Worm (Caenorhabditis elegans) whole organism, midembryonic: ENCODE results near the gene rpl-29.

Experiments
- T22C8.4 ChIP-seq: fragments of 200-800 bp; sonication (Bioruptor generic); IDR thresholded peaks from 2 replicates; pipeline ENCODE4 v1.3.6; 2022; ENCODE audit warnings: missing genetic modification characterization, missing compliant biosample characterization
- cog-1 ChIP-seq: sonication (generic microtip); optimal IDR thresholded peaks from 2 replicates; lab custom pipeline; 2016; ENCODE audit warnings: missing genetic modification characterization, missing compliant biosample characterization
- flt-1 ChIP-seq: fragments of 200-800 bp; sonication (Bioruptor generic); IDR thresholded peaks from 2 replicates; pipeline ENCODE4 v1.3.6; 2022; ENCODE audit warnings: missing genetic modification characterization, missing compliant biosample characterization
- klf-2 ChIP-seq: fragments of 200-800 bp; sonication (Bioruptor generic); conservative IDR thresholded peaks from 2 replicates; pipeline ENCODE4 v1.3.6; 2022; ENCODE audit warnings: missing genetic modification reagents, missing genetic modification characterization, missing compliant biosample characterization
- med-1 ChIP-seq: sonication (generic microtip); optimal IDR thresholded peaks from 2 replicates; lab custom pipeline; 2017; ENCODE audit warnings: missing genetic modification characterization, mild to moderate bottlenecking, missing compliant biosample characterization, antibody characterized with exemption, missing genetic modification reagents; ENCODE audit not compliant: insufficient read depth
- ref-1 ChIP-seq: fragments of 200-800 bp; sonication (Bioruptor generic); conservative IDR thresholded peaks from 2 replicates; pipeline ENCODE4 v1.3.6; 2022; ENCODE audit warnings: missing genetic modification reagents, missing genetic modification characterization, missing compliant biosample characterization
- tab-1 ChIP-seq: fragments of 200-800 bp; sonication (Bioruptor generic); IDR thresholded peaks from 2 replicates; pipeline ENCODE4 v1.3.6; 2022; ENCODE audit warnings: missing genetic modification characterization, missing compliant biosample characterization
- ztf-23 ChIP-seq: fragments of 200-800 bp; sonication (Bioruptor generic); IDR thresholded peaks from 2 replicates; pipeline ENCODE4 v1.3.6; 2022; ENCODE audit warnings: missing genetic modification reagents, missing genetic modification characterization, missing compliant biosample characterization
- ztf-29 ChIP-seq: fragments of 200-800 bp; sonication (Bioruptor generic); IDR thresholded peaks from 2 replicates; pipeline ENCODE4 v1.3.6; 2022; ENCODE audit warnings: missing genetic modification reagents, missing genetic modification characterization, missing compliant biosample characterization

rpl-29 gene

DNA sequence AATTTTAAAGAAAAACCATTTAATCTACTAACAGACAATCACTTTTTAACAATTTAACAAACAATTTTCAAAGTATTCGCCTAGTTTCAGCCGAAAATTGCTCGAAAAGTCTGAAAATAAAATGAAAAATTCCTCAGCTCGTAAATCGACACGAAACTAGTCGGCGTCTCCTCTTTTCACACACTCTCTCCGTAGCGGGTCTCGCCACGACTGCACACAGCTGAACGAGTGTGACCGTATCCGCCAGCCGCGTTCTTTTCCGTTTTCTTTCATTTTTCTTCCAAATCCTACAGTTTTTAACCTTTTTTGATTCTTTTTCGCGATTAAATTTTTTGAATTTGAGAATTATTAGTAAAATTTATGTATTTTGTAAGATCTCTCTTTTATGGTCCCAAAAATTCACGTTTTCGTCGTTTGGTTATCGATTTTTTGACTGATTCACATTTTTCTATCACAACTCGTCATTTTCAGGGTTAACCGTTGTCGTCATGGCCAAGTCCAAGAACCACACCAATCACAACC lies at the start of gene rpl-29:
Gene rpl-29, plus strand, starts transcription at position 472 of the 522 bp plus-strand sequence.
- TF ChIP-seq T22C8.4 (GFP tag; lab: Robert Waterston, UW), result peak; percentile 68
- TF ChIP-seq med-1 (GFP tag; lab: Kevin White, UChicago), result no peak
- 0 out of 2 replicates have a peak, but pooled peaks have one; percentile 19 for TF ChIP-seq klf-2 (GFP tag; lab: Robert Waterston, UW)
- TF ChIP-seq tab-1 (GFP tag; lab: Robert Waterston, UW), result no peak
- TF ChIP-seq cog-1 (tag; lab: Kevin White, UChicago), result peak; percentile 50
- TF ChIP-seq flt-1 (GFP tag; lab: Robert Waterston, UW), result 0 out of 2 replicates have a peak, but pooled peaks have one; percentile 44

DNA sequence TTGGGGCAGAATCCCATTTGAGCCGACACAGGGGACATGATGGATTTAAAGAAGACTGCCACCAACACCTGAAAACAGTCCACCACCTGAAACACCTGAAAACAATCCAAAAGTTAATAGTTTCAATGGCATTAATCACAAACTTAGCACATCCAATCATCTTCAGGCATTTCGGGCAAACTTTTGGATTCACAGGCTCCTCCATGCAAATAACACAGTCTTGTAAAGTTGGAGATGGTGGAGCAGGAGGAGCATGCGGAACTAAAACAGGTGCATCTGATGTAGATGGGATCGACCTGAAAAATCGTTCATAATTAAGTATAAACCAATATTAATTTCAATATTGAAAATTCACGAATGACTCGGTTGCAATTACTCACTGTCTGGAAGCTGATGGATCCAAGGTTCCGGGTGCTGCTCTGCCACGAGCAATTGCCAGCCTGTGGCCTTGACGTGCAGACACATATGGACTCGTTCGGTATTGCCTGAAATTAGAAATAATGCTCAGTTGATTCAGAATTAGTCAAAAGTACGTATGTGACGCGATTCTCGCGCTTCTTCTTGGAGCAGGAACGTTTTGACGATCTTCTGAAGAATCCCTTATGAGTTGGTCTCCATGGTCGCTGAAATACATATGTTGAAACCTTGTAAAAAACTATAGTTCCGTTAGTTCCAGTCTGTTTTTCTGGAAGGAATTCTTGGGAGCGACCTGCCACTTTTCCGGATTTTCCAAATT lies 47.5 kb upstream of the rpl-29 start:
- TF ChIP-seq flt-1 (GFP tag; lab: Robert Waterston, UW) (no peak), ztf-29 (GFP tag; lab: Robert Waterston, UW) (no peak), ztf-23 (GFP tag; lab: Robert Waterston, UW) (no peak), klf-2 (GFP tag; lab: Robert Waterston, UW) (no peak), cog-1 (tag; lab: Kevin White, UChicago) (no peak), tab-1 (GFP tag; lab: Robert Waterston, UW) (no peak), T22C8.4 (GFP tag; lab: Robert Waterston, UW) (no peak), med-1 (GFP tag; lab: Kevin White, UChicago) (no peak), ref-1 (GFP tag; lab: Robert Waterston, UW) (no peak)

DNA sequence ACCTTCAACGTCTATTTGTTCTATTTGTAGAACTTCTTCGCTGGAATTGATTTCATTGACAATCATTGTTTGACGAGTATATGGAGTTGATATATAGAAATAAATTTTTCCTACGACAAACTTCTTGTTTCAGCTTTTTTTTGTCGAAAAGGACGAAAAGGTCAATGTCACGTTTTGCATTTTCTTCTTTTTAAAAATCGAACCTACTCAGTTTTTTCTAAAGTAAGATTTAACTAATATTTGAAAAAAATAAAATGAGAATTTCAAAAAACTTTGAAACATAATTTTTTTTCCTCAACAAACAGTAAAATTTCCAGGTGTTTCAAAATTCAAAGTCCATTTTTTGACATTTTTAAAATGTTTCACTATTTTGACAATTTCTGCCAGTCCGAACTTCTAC lies 45.7 kb upstream of the rpl-29 start, which contains the start of gene H08M01.1:
Gene H08M01.1, minus strand, starts transcription at position 101 of the 400 bp plus-strand sequence.
- TF ChIP-seq cog-1 (tag; lab: Kevin White, UChicago), result no peak
- TF ChIP-seq flt-1 (GFP tag; lab: Robert Waterston, UW), result no peak
- TF ChIP-seq ztf-29 (GFP tag; lab: Robert Waterston, UW), result no peak

DNA sequence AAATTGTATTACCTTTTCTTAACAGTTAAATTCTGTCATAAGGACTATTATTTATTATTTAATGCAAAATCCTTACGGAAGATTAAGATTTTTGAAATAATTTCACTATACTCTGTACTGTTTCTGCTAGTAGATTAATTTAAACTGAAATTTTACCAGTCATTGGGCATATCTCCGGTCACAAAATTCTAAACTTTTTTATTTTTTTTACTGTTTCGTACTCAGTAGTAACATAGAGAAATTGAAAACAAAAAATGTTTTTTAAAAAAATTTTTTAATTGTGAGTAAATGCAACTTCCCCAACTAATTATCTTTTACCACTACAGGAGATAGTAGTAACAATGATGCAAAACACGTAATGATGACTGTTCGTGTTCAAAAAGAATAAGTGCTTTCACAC lies 43.7 kb upstream of the rpl-29 start:
- no peak for TF ChIP-seq ztf-29 (GFP tag; lab: Robert Waterston, UW)
- TF ChIP-seq ref-1 (GFP tag; lab: Robert Waterston, UW), result no peak
- no peak for TF ChIP-seq klf-2 (GFP tag; lab: Robert Waterston, UW)
- TF ChIP-seq flt-1 (GFP tag; lab: Robert Waterston, UW), result no peak
- no peak for TF ChIP-seq tab-1 (GFP tag; lab: Robert Waterston, UW)
- no peak for TF ChIP-seq cog-1 (tag; lab: Kevin White, UChicago)
- TF ChIP-seq T22C8.4 (GFP tag; lab: Robert Waterston, UW), result no peak
- TF ChIP-seq ztf-23 (GFP tag; lab: Robert Waterston, UW), result no peak
- no peak for TF ChIP-seq med-1 (GFP tag; lab: Kevin White, UChicago)

DNA sequence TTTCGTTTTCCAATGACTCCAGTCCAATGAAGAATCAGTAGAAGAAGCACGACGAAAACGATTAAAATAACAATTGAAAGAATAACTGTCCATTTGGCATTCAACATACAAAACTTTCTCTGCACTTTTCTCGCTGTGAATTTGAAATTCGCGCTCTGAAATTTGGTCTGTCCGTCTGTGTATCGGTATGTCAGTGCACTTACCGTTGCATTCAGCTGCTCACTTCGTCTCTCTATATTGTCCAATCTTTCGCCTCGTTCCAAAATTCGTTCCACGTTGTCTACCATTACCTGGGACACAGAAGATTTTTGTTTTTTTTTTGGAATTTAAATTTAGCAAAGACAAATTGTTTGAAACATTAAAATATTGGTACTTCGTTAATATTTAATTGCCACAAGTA lies 21.6 kb upstream of the rpl-29 start:
- TF ChIP-seq ztf-29 (GFP tag; lab: Robert Waterston, UW), result no peak
- no peak for TF ChIP-seq ref-1 (GFP tag; lab: Robert Waterston, UW)
- TF ChIP-seq ztf-23 (GFP tag; lab: Robert Waterston, UW), result no peak
- TF ChIP-seq klf-2 (GFP tag; lab: Robert Waterston, UW), result no peak
- no peak for TF ChIP-seq tab-1 (GFP tag; lab: Robert Waterston, UW)
- TF ChIP-seq cog-1 (tag; lab: Kevin White, UChicago), result no peak
- TF ChIP-seq med-1 (GFP tag; lab: Kevin White, UChicago), result no peak
- TF ChIP-seq T22C8.4 (GFP tag; lab: Robert Waterston, UW), result no peak
- no peak for TF ChIP-seq flt-1 (GFP tag; lab: Robert Waterston, UW)

DNA sequence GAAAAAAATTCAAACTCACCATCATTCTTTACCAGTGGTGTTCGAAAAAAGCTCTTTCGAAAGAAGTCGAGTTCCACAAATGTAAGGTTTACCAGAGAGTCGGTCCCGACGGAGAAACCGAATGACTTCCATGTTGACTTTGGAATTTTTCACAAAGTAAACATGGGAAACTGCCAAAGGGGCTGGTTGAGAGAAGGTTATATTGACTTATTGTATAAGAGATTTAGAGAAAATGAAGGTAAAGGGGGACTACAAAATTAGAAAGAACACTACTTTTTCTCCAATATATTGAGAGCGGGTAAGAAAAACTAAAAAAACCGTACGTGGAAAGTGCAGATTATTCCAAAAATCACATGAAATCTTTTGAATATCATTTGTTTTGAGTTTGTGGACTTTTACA lies 16.9 kb upstream of the rpl-29 start, which contains the start of gene vamp-8:
Gene vamp-8, minus strand, starts transcription at position 25 of the 400 bp plus-strand sequence.
- no peak for TF ChIP-seq tab-1 (GFP tag; lab: Robert Waterston, UW)
- TF ChIP-seq med-1 (GFP tag; lab: Kevin White, UChicago), result no peak
- no peak for TF ChIP-seq ref-1 (GFP tag; lab: Robert Waterston, UW)
- no peak for TF ChIP-seq flt-1 (GFP tag; lab: Robert Waterston, UW)
- TF ChIP-seq klf-2 (GFP tag; lab: Robert Waterston, UW), result no peak
- no peak for TF ChIP-seq T22C8.4 (GFP tag; lab: Robert Waterston, UW)
- TF ChIP-seq cog-1 (tag; lab: Kevin White, UChicago), result no peak
- TF ChIP-seq ztf-29 (GFP tag; lab: Robert Waterston, UW), result no peak
- no peak for TF ChIP-seq ztf-23 (GFP tag; lab: Robert Waterston, UW)

DNA sequence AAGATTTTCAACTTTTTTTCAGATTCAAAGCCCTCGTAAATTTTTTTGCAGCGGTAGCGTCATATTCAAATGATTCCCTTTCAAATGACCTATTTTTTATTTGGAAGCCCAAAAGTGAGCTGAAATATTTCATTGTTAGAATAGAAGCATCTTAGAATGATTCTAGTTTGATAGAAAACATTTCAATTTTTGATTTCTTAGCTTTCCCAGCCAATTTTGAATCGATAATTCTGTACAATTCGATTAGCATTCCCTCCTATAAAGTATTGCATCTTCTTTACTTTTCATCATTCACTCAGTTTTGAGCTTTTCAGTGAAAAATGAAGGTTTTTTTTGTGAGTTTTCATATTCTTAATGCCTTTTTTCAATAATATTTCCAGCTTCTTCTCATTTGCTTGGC lies 15.3 kb upstream of the rpl-29 start, which contains the start of gene B0513.90:
Gene B0513.90, plus strand, starts transcription at position 301 of the 400 bp plus-strand sequence.
- TF ChIP-seq ztf-23 (GFP tag; lab: Robert Waterston, UW), result no peak
- no peak for TF ChIP-seq med-1 (GFP tag; lab: Kevin White, UChicago)
- TF ChIP-seq cog-1 (tag; lab: Kevin White, UChicago), result no peak
- no peak for TF ChIP-seq ztf-29 (GFP tag; lab: Robert Waterston, UW)
- TF ChIP-seq T22C8.4 (GFP tag; lab: Robert Waterston, UW), result no peak
- TF ChIP-seq klf-2 (GFP tag; lab: Robert Waterston, UW), result no peak
- no peak for TF ChIP-seq tab-1 (GFP tag; lab: Robert Waterston, UW)
- TF ChIP-seq flt-1 (GFP tag; lab: Robert Waterston, UW), result no peak
- no peak for TF ChIP-seq ref-1 (GFP tag; lab: Robert Waterston, UW)

DNA sequence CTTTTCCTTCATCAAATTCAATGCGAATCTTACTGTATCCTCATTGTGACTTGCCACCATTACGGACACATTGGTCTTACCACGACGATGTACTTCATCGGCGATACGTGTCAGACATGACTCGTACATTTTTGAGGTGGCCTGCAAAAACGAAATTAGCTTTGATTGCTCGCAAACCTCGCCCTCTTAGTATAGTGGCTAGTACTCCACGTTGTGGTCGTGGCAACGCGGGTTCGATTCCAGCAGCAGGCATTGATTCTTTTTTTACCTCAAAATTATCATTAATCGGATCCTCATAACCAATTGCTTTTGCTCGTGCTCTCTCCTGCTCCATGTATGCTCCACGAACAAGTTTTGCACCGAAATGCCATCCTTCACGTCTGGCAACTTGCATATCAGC lies 11.9 kb upstream of the rpl-29 start:
- TF ChIP-seq ref-1 (GFP tag; lab: Robert Waterston, UW) (no peak), flt-1 (GFP tag; lab: Robert Waterston, UW) (no peak), cog-1 (tag; lab: Kevin White, UChicago) (no peak), tab-1 (GFP tag; lab: Robert Waterston, UW) (no peak), ztf-23 (GFP tag; lab: Robert Waterston, UW) (no peak), ztf-29 (GFP tag; lab: Robert Waterston, UW) (no peak), klf-2 (GFP tag; lab: Robert Waterston, UW) (no peak), T22C8.4 (GFP tag; lab: Robert Waterston, UW) (no peak), med-1 (GFP tag; lab: Kevin White, UChicago) (no peak)
